Worm (Caenorhabditis elegans) whole organism, L3 larva: ENCODE data around the gene F54B11.4.

Experiments used
- elt-1 ChIP-seq: fragments of 150-350 bp; optimal IDR thresholded peaks from 2 replicates; lab custom pipeline; 2014; ENCODE audit warnings: missing biosample characterization, missing genetic modification characterization
- nhr-12 ChIP-seq: fragments of 150-350 bp; optimal IDR thresholded peaks from 2 replicates; lab custom pipeline; 2014; ENCODE audit warnings: missing biosample characterization, missing genetic modification characterization
- nhr-77 ChIP-seq: fragments of 150-350 bp; optimal IDR thresholded peaks from 2 replicates; lab custom pipeline; 2014; ENCODE audit warnings: missing biosample characterization, missing genetic modification characterization

DNA sequence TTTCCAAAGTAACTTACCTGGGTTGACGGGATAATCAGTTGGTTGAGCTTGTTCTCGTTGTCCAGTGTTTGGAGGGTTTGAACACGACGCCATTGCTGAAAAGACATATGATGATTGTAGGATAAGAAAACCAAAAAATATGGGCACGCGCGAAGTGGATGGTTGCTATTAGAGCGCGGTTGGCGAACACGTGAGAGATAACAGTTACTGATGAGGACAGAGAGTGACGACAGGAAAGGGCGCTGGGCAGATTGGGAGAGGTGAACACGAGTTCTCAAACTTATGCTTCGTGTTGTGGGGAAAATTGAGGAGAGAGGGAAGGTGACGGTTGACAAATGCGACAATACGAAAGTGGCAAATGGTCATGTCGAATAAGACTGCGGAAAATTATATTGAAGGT, 11.4 kb downstream of the F54B11.4 start, which contains the start of gene F54B11.8:
- TF ChIP-seq nhr-12 (tag; lab: Kevin White, UChicago), result no peak
- TF ChIP-seq nhr-77, result no peak
- TF ChIP-seq elt-1 (tag; lab: Kevin White, UChicago), result no peak
